Fruit fly (Drosophila melanogaster) whole organism, adult: ENCODE measurements around the gene Cyp4d1.

ENCODE experiments used
- CG7101 ChIP-seq: fragments of 200-800 bp; sonication (Bioruptor generic); optimal IDR thresholded peaks from 2 replicates; lab custom pipeline; 2018; ENCODE audit warnings: missing biosample characterization, mild to moderate bottlenecking, missing genetic modification characterization, moderate library complexity
- kay ChIP-seq: fragments of 200-800 bp; sonication (Bioruptor generic); peaks from one replicate; lab custom pipeline; 2016; ENCODE audit warnings: missing biosample characterization, missing genetic modification characterization, borderline replicate concordance

dm6 chrX:2163358-2163757, 1.4 kb upstream of the Cyp4d1 start:
- TF ChIP-seq CG7101 (no peak), kay (no peak)
